5 worm cellular contexts compared by ENCODE assay signal in the genomic region with DNA sequence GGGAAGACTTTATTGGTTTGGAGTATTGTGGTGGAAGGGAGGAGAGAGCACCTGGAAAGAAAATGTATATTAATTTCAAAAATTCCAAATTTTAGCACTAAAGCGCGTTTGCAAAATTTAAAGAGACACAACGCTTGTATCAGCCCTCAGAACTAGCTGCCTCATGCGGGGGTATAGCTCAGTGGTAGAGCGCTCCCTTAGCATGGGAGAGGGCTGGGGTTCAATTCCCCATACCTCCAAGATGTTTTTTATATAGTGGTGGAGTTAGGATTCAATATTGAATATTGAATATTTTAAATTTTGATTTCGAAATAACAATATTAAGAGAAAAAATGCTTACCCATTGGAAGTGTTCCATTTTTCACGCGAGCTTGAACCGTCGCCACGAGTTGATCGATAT.
TF ChIP-seq lines count a peak whose summit lies in the region.

No protein-coding gene starts in this region.

TF ChIP-seq in whole organism, L1 larva, 84 proteins besides CTCF, POLR2A, EP300 and RAD21 (continues in another document):
- no peak for TF ChIP-seq F16B12.6 (tag; optimal IDR thresholded peaks at IDR 0.05; lab: Kevin White, UChicago)
- no peak for TF ChIP-seq alr-1 (tag; optimal IDR thresholded peaks at IDR 0.05; lab: Kevin White, UChicago; ENCODE audit: borderline replicate concordance)
- no peak for TF ChIP-seq nhr-85 (tag; lab: Kevin White, UChicago)
- no peak for TF ChIP-seq nhr-12 (tag; optimal IDR thresholded peaks at IDR 0.05; lab: Kevin White, UChicago)
- TF ChIP-seq lin-39 (tag; optimal IDR thresholded peaks at IDR 0.05; lab: Kevin White, UChicago), result no peak
- peak; percentile 1 for TF ChIP-seq swsn-7 (tag; optimal IDR thresholded peaks at IDR 0.05; lab: Kevin White, UChicago)
- no peak for TF ChIP-seq ztf-4 (tag; optimal IDR thresholded peaks at IDR 0.05; lab: Kevin White, UChicago)
- TF ChIP-seq nhr-237 (tag; optimal IDR thresholded peaks at IDR 0.05; lab: Kevin White, UChicago), result no peak
- no peak for TF ChIP-seq zip-4 (GFP tag; optimal IDR thresholded peaks at IDR 0.05; lab: Kevin White, UChicago)
- TF ChIP-seq efl-1 (optimal IDR thresholded peaks at IDR 0.05; lab: Kevin White, UChicago), result peak in 1 of 2 experiments; percentile 10
- no peak for TF ChIP-seq efl-1 (GFP tag; optimal IDR thresholded peaks at IDR 0.05 in 1 of 2; lab: Kevin White, UChicago)
- no peak for TF ChIP-seq sup-37 (GFP tag; optimal IDR thresholded peaks at IDR 0.05; lab: Kevin White, UChicago)
- no peak for TF ChIP-seq efl-3 (GFP tag; optimal IDR thresholded peaks at IDR 0.05; lab: Kevin White, UChicago)
- no peak for TF ChIP-seq ama-1 (optimal IDR thresholded peaks at IDR 0.05; lab: Kevin White, UChicago)
- no peak for TF ChIP-seq fkh-4 (tag; optimal IDR thresholded peaks at IDR 0.05; lab: Kevin White, UChicago; ENCODE audit: borderline replicate concordance)
- no peak for TF ChIP-seq C04F5.9 (tag; optimal IDR thresholded peaks at IDR 0.05; lab: Kevin White, UChicago)
- TF ChIP-seq zag-1 (tag; optimal IDR thresholded peaks at IDR 0.05; lab: Kevin White, UChicago), result no peak
- peak; percentile 9 for TF ChIP-seq nhr-77 (tag; optimal IDR thresholded peaks at IDR 0.05; lab: Kevin White, UChicago)

TF ChIP-seq in whole organism, L3 larva, 47 proteins besides CTCF, POLR2A, EP300 and RAD21 (continues in another document):
- TF ChIP-seq ceh-82 (tag; optimal IDR thresholded peaks at IDR 0.05; lab: Kevin White, UChicago) (no peak), unc-39 (tag; optimal IDR thresholded peaks at IDR 0.05; lab: Kevin White, UChicago) (no peak), elt-2 (tag; optimal IDR thresholded peaks at IDR 0.05; lab: Kevin White, UChicago) (peak; percentile 10), ceh-28 (tag; optimal IDR thresholded peaks at IDR 0.05; lab: Kevin White, UChicago) (no peak), R02D3.7 (tag; optimal IDR thresholded peaks at IDR 0.05; lab: Kevin White, UChicago) (no peak), nhr-67 (tag; optimal IDR thresholded peaks at IDR 0.05; lab: Kevin White, UChicago) (no peak), fkh-10 (GFP tag; optimal IDR thresholded peaks at IDR 0.05; lab: Kevin White, UChicago) (no peak), nhr-76 (tag; optimal IDR thresholded peaks at IDR 0.05; lab: Kevin White, UChicago) (no peak), nhr-77 (tag; optimal IDR thresholded peaks at IDR 0.05; lab: Kevin White, UChicago) (no peak), elt-3 (tag; optimal IDR thresholded peaks at IDR 0.05; lab: Kevin White, UChicago) (no peak), elt-1 (tag; optimal IDR thresholded peaks at IDR 0.05; lab: Kevin White, UChicago) (no peak), nhr-25 (tag; optimal IDR thresholded peaks at IDR 0.05; lab: Kevin White, UChicago) (no peak), daf-12 (tag; optimal IDR thresholded peaks at IDR 0.05; lab: Kevin White, UChicago) (no peak), nhr-12 (tag; optimal IDR thresholded peaks at IDR 0.05; lab: Kevin White, UChicago) (no peak), jun-1 (tag; optimal IDR thresholded peaks at IDR 0.05; lab: Kevin White, UChicago) (no peak), ztf-11 (tag; optimal IDR thresholded peaks at IDR 0.05; lab: Kevin White, UChicago) (no peak), ceh-9 (tag; optimal IDR thresholded peaks at IDR 0.05; lab: Kevin White, UChicago) (no peak), nhr-43 (tag; optimal IDR thresholded peaks at IDR 0.05; lab: Kevin White, UChicago; ENCODE audit: poor library complexity, severe bottlenecking) (peak; percentile 72), nhr-23 (tag; optimal IDR thresholded peaks at IDR 0.05; lab: Kevin White, UChicago) (no peak)

TF ChIP-seq in whole organism, early embryonic, 17 proteins besides CTCF, POLR2A, EP300 and RAD21:
- peak; percentile 63 for TF ChIP-seq tbx-37 (GFP tag; conservative IDR thresholded peaks at IDR 0.05; lab: Robert Waterston, UW)
- TF ChIP-seq tra-4 (tag; optimal IDR thresholded peaks at IDR 0.05; lab: Kevin White, UChicago), result no peak
- no peak for TF ChIP-seq F13C5.2 (tag; optimal IDR thresholded peaks at IDR 0.05; lab: Kevin White, UChicago)
- peak; percentile 54 for TF ChIP-seq ama-1 (optimal IDR thresholded peaks at IDR 0.05; lab: Kevin White, UChicago)
- peak; percentile 22 for TF ChIP-seq hmg-4 (GFP tag; optimal IDR thresholded peaks at IDR 0.05; lab: Kevin White, UChicago)
- peak; percentile 29 for TF ChIP-seq B0310.2 (tag; optimal IDR thresholded peaks at IDR 0.05; lab: Kevin White, UChicago)
- peak; percentile 78 for TF ChIP-seq flt-1 (GFP tag; IDR thresholded peaks at IDR 0.05; lab: Robert Waterston, UW)
- peak; percentile 67; the same call in 1 of the 2 replicates for TF ChIP-seq tbx-11 (GFP tag; IDR thresholded peaks at IDR 0.05; lab: Robert Waterston, UW)
- TF ChIP-seq ceh-13 (GFP tag; optimal IDR thresholded peaks at IDR 0.05; lab: Kevin White, UChicago), result peak; percentile 68
- no peak for TF ChIP-seq aly-1 (tag; optimal IDR thresholded peaks at IDR 0.05; lab: Kevin White, UChicago)
- no peak for TF ChIP-seq hmbx-1 (tag; optimal IDR thresholded peaks at IDR 0.05; lab: Kevin White, UChicago)
- TF ChIP-seq pes-1 (GFP tag; IDR thresholded peaks at IDR 0.05; lab: Robert Waterston, UW), result peak; percentile 87
- peak; percentile 48 for TF ChIP-seq hnd-1 (tag; optimal IDR thresholded peaks at IDR 0.05; lab: Kevin White, UChicago)
- peak; percentile 66 for TF ChIP-seq ceh-36 (tag; optimal IDR thresholded peaks at IDR 0.05; lab: Kevin White, UChicago)
- peak; percentile 82 for TF ChIP-seq sea-1 (GFP tag; conservative IDR thresholded peaks at IDR 0.05; lab: Robert Waterston, UW)
- no peak for TF ChIP-seq ets-7 (tag; optimal IDR thresholded peaks at IDR 0.05; lab: Kevin White, UChicago)
- peak; percentile 73 for TF ChIP-seq scrt-1 (GFP tag; IDR thresholded peaks at IDR 0.05; lab: Robert Waterston, UW)

TF ChIP-seq in whole organism, midembryonic, 9 proteins besides CTCF, POLR2A, EP300 and RAD21:
- 0 out of 2 replicates have a peak, but pooled peaks have one; percentile 62 for TF ChIP-seq klf-2 (GFP tag; conservative IDR thresholded peaks at IDR 0.05; lab: Robert Waterston, UW)
- TF ChIP-seq ztf-23 (GFP tag; IDR thresholded peaks at IDR 0.05; lab: Robert Waterston, UW), result peak; percentile 75
- 0 out of 2 replicates have a peak, but pooled peaks have one; percentile 16 for TF ChIP-seq ztf-29 (GFP tag; IDR thresholded peaks at IDR 0.05; lab: Robert Waterston, UW)
- TF ChIP-seq med-1 (GFP tag; optimal IDR thresholded peaks at IDR 0.05; lab: Kevin White, UChicago; ENCODE audit: insufficient read depth), result peak; percentile 17
- peak; percentile 70 for TF ChIP-seq ref-1 (GFP tag; conservative IDR thresholded peaks at IDR 0.05; lab: Robert Waterston, UW)
- peak; percentile 78 for TF ChIP-seq tab-1 (GFP tag; IDR thresholded peaks at IDR 0.05; lab: Robert Waterston, UW)
- TF ChIP-seq flt-1 (GFP tag; IDR thresholded peaks at IDR 0.05; lab: Robert Waterston, UW), result peak; percentile 60; the same call in 1 of the 2 replicates
- TF ChIP-seq cog-1 (tag; optimal IDR thresholded peaks at IDR 0.05; lab: Kevin White, UChicago), result no peak
- peak; percentile 41; the same call in 1 of the 2 replicates for TF ChIP-seq T22C8.4 (GFP tag; IDR thresholded peaks at IDR 0.05; lab: Robert Waterston, UW)
TF ChIP-seq in whole organism, midembryonic: peak in this region for 8.

TF ChIP-seq in whole organism, young adult, 124 proteins besides CTCF, POLR2A, EP300 and RAD21 (continues in another document):
- TF ChIP-seq rec-8 (tag; optimal IDR thresholded peaks at IDR 0.05; lab: Kevin White, UChicago) (peak; percentile 43 to 66), ceh-58 (GFP tag; IDR thresholded peaks at IDR 0.05; lab: Robert Waterston, UW) (no peak), attf-3 (GFP tag; conservative IDR thresholded peaks at IDR 0.05; lab: Robert Waterston, UW) (no peak), sea-2 (GFP tag; IDR thresholded peaks at IDR 0.05; lab: Robert Waterston, UW) (no peak), dpff-1 (tag; optimal IDR thresholded peaks at IDR 0.05; lab: Kevin White, UChicago) (no peak), snpc-1.3 (tag; optimal IDR thresholded peaks at IDR 0.05; lab: Kevin White, UChicago; ENCODE audit: insufficient read depth) (peak; percentile 88), lin-35 (GFP tag; optimal IDR thresholded peaks at IDR 0.05; lab: Kevin White, UChicago) (peak in 1 of 3 experiments; percentile 32), ztf-28 (GFP tag; IDR thresholded peaks at IDR 0.05; lab: Robert Waterston, UW) (no peak), T07F8.4 (tag; optimal IDR thresholded peaks at IDR 0.05; lab: Kevin White, UChicago) (peak; percentile 57), hrde-1 (tag; optimal IDR thresholded peaks at IDR 0.05; lab: Kevin White, UChicago; ENCODE audit: borderline replicate concordance) (peak; percentile 45), B0336.3 (GFP tag; IDR thresholded peaks at IDR 0.05; lab: Robert Waterston, UW) (no peak), lin-54 (GFP tag; optimal IDR thresholded peaks at IDR 0.05; lab: Kevin White, UChicago) (peak; percentile 55), K11D2.4 (GFP tag; IDR thresholded peaks at IDR 0.05; lab: Robert Waterston, UW) (no peak), ztf-18 (tag; optimal IDR thresholded peaks at IDR 0.05; lab: Kevin White, UChicago) (peak; percentile 84), cebp-1 (GFP tag; IDR thresholded peaks at IDR 0.05; lab: Robert Waterston, UW) (no peak), cebp-1 (tag; optimal IDR thresholded peaks at IDR 0.05; lab: Kevin White, UChicago) (peak; percentile 66), pha-4 (tag; optimal IDR thresholded peaks at IDR 0.05; lab: Kevin White, UChicago) (no peak), ama-1 (optimal IDR thresholded peaks at IDR 0.05; lab: Kevin White, UChicago) (no peak), ama-1 (GFP tag; optimal IDR thresholded peaks at IDR 0.05; lab: Kevin White, UChicago) (peak; percentile 31 to 88), egl-44 (GFP tag; IDR thresholded peaks at IDR 0.05; lab: Robert Waterston, UW) (peak; percentile 90), madf-6 (GFP tag; IDR thresholded peaks at IDR 0.05; lab: Robert Waterston, UW) (peak; percentile 55), ccch-3 (GFP tag; optimal IDR thresholded peaks at IDR 0.05; lab: Kevin White, UChicago) (no peak), ekl-4 (GFP tag; IDR thresholded peaks at IDR 0.05; lab: Robert Waterston, UW) (peak; percentile 55; the same call in 1 of the 2 replicates), fkh-3 (tag; optimal IDR thresholded peaks at IDR 0.05; lab: Kevin White, UChicago) (peak; percentile 71), F57C9.4 (tag; optimal IDR thresholded peaks at IDR 0.05; lab: Kevin White, UChicago) (no peak), ztf-26 (tag; optimal IDR thresholded peaks at IDR 0.05; lab: Kevin White, UChicago) (no peak), lag-1 (GFP tag; IDR thresholded peaks at IDR 0.05; lab: Robert Waterston, UW) (no peak), mel-28 (tag; optimal IDR thresholded peaks at IDR 0.05; lab: Kevin White, UChicago; ENCODE audit: borderline replicate concordance) (no peak), madf-3 (GFP tag; IDR thresholded peaks at IDR 0.05; lab: Robert Waterston, UW) (no peak), ztf-25 (GFP tag; IDR thresholded peaks at IDR 0.05; lab: Robert Waterston, UW) (0 out of 2 replicates have a peak, but pooled peaks have one; percentile 61), F52B5.7 (tag; optimal IDR thresholded peaks at IDR 0.05; lab: Kevin White, UChicago) (peak; percentile 64)

Comparison
In these comparisons a context has a peak if more than half of its experiments do, and no peak if none do; other contexts are left out.
1. Of the 8 proteins assayed by ChIP-seq in both whole organism, young adult and whole organism, L1 larva: peak only in whole organism, young adult: ama-1; only in whole organism, L1 larva: none; in both: nhr-90 and snpc-4; in neither: 3; mixed calls (peak in some experiments, not most) for 2.